Worm (Caenorhabditis elegans): ENCODE data around the gene F59B10.6.

DNA sequence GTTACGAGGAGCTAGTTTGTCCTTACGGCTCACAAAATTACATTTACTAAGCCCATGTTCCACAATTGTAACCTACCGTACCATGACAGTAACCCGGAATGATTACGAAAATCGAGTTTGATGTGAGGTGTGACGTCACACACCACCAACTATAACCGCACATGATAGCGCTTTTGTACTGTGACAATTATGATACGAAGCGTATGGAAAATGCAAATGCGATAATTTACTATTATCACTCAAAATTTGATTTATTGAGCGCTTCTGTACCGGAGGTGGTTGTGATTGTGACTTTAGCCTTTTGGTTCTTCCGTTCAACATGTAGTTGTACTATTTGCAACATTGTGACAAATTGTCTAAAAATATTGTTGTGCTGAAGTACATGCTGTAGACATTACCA lies 38.6 kb downstream of the F59B10.6 start:
- TF ChIP-seq ZK337.2 (GFP tag; IDR thresholded peaks at IDR 0.05) (no peak), zag-1 (tag; optimal IDR thresholded peaks at IDR 0.05) (no peak), fkh-10 (GFP tag; optimal IDR thresholded peaks at IDR 0.05) (no peak), ces-1 (GFP tag; optimal IDR thresholded peaks at IDR 0.05) (no peak)

Data from whole organism, L4 larva.